Worm (Caenorhabditis elegans) whole organism, L1 larva: ENCODE results near the gene magu-2.
A peak's percentile ranks its signal among the peaks of the same experiment; 100 is the strongest.

Experiments
- aly-2 ChIP-seq: fragments of 150-350 bp; optimal IDR thresholded peaks from 2 replicates; lab custom pipeline; 2014; ENCODE audit warnings: missing biosample characterization, missing genetic modification characterization
- ama-1 ChIP-seq: fragments of 150-350 bp; optimal IDR thresholded peaks from 2 replicates; lab custom pipeline; 2014
- ceh-8 ChIP-seq: fragments of 200-800 bp; sonication (Bioruptor generic); optimal IDR thresholded peaks from 2 replicates; lab custom pipeline; 2018; ENCODE audit warnings: mild to moderate bottlenecking, missing genetic modification characterization, moderate library complexity, missing compliant biosample characterization
- ceh-90 ChIP-seq: sonication (generic microtip); optimal IDR thresholded peaks from 2 replicates; lab custom pipeline; 2016; ENCODE audit warnings: missing genetic modification characterization, missing compliant biosample characterization
- ces-1 ChIP-seq: fragments of 150-350 bp; optimal IDR thresholded peaks from 2 replicates; lab custom pipeline; 2014; ENCODE audit warnings: missing biosample characterization, missing genetic modification reagents, missing genetic modification characterization
- dpl-1 ChIP-seq, 3 experiments: fragments of 150-350 bp in 2 of 3; sonication (generic microtip) in 1 of 3; optimal IDR thresholded peaks; 2 replicates each; lab custom pipeline; 2014 to 2017; ENCODE audit warnings: missing biosample characterization in 3 of 3, missing genetic modification characterization in 3 of 3, missing genetic modification reagents in 3 of 3
- efl-1 ChIP-seq, 4 experiments: fragments of 150-350 bp; optimal IDR thresholded peaks in 3 of 4; peaks in 1 of 4; 1 replicate in 1 of 4; 2 replicates in 3 of 4; lab custom pipeline; 2014; ENCODE audit warnings: missing biosample characterization in 2 of 4, missing genetic modification characterization in 2 of 4, missing genetic modification reagents in 2 of 4
- elt-2 ChIP-seq: sonication (generic microtip); optimal IDR thresholded peaks from 2 replicates; lab custom pipeline; 2016; ENCODE audit warnings: missing genetic modification characterization, mild to moderate bottlenecking, inconsistent platforms, missing compliant biosample characterization, missing genetic modification reagents
- elt-3 ChIP-seq, 6 experiments: fragments of 150-350 bp in 1 of 6; sonication (generic microtip); optimal IDR thresholded peaks; 2 replicates each; lab custom pipeline; 2017 to 2018; ENCODE audit warnings: missing biosample characterization in 6 of 6, missing genetic modification characterization in 6 of 6, inconsistent platforms in 1 of 6
- fkh-8 ChIP-seq: sonication (generic microtip); optimal IDR thresholded peaks from 2 replicates; lab custom pipeline; 2016; ENCODE audit warnings: mild to moderate bottlenecking, missing genetic modification characterization, missing compliant biosample characterization
- grh-1 ChIP-seq: fragments of 200-800 bp; sonication (Bioruptor generic); IDR thresholded peaks from 2 replicates; pipeline ENCODE4 v1.3.6; 2022; ENCODE audit warnings: missing genetic modification reagents, missing genetic modification characterization, missing compliant biosample characterization
- hlh-4 ChIP-seq: sonication (generic microtip); optimal IDR thresholded peaks from 2 replicates; lab custom pipeline; 2016; ENCODE audit warnings: mild to moderate bottlenecking, missing genetic modification characterization, missing compliant biosample characterization
- hpl-2 ChIP-seq: fragments of 150-350 bp; optimal IDR thresholded peaks from 2 replicates; lab custom pipeline; 2014; ENCODE audit warnings: missing biosample characterization, missing genetic modification reagents, missing genetic modification characterization
- irx-1 ChIP-seq: sonication (generic microtip); optimal IDR thresholded peaks from 2 replicates; lab custom pipeline; 2016; ENCODE audit warnings: missing genetic modification characterization, missing compliant biosample characterization
- isw-1 ChIP-seq: fragments of 200-800 bp; sonication (Bioruptor generic); IDR thresholded peaks from 2 replicates; pipeline ENCODE4 v1.3.6; 2022; ENCODE audit warnings: missing genetic modification characterization, missing compliant biosample characterization
- jun-1 ChIP-seq: fragments of 150-350 bp; optimal IDR thresholded peaks from 2 replicates; lab custom pipeline; 2014; ENCODE audit warnings: missing biosample characterization, missing genetic modification reagents, missing genetic modification characterization
- lin-13 ChIP-seq: fragments of 150-350 bp; optimal IDR thresholded peaks from 2 replicates; lab custom pipeline; 2014; ENCODE audit warnings: missing biosample characterization, missing genetic modification reagents, missing genetic modification characterization
- lin-39 ChIP-seq: fragments of 150-350 bp; optimal IDR thresholded peaks from 2 replicates; lab custom pipeline; 2014; ENCODE audit warnings: missing biosample characterization, missing genetic modification reagents, missing genetic modification characterization
- mab-9 ChIP-seq: fragments of 200-800 bp; sonication (Bioruptor generic); IDR thresholded peaks from 2 replicates; pipeline ENCODE4 v1.3.6; 2022; ENCODE audit warnings: missing genetic modification reagents, missing genetic modification characterization, missing compliant biosample characterization
- nhr-11 ChIP-seq: fragments of 150-350 bp; optimal IDR thresholded peaks from 2 replicates; lab custom pipeline; 2014; ENCODE audit warnings: missing biosample characterization, missing genetic modification characterization
- nhr-12 ChIP-seq: sonication (generic microtip); optimal IDR thresholded peaks from 2 replicates; lab custom pipeline; 2017; ENCODE audit warnings: missing biosample characterization, missing genetic modification characterization
- nhr-20 ChIP-seq: sonication (generic microtip); optimal IDR thresholded peaks from 2 replicates; lab custom pipeline; 2016; ENCODE audit warnings: mild to moderate bottlenecking, missing genetic modification characterization, missing compliant biosample characterization
- nhr-237 ChIP-seq: fragments of 150-350 bp; optimal IDR thresholded peaks from 2 replicates; lab custom pipeline; 2014; ENCODE audit warnings: missing biosample characterization, missing genetic modification characterization
- nhr-47 ChIP-seq: sonication (generic microtip); optimal IDR thresholded peaks from 2 replicates; lab custom pipeline; 2016; ENCODE audit warnings: mild to moderate bottlenecking, missing genetic modification characterization, moderate library complexity, missing compliant biosample characterization
- nhr-71 ChIP-seq: sonication (generic microtip); optimal IDR thresholded peaks from 2 replicates; lab custom pipeline; 2016; ENCODE audit warnings: mild to moderate bottlenecking, missing genetic modification characterization, moderate library complexity, missing compliant biosample characterization
- nhr-77 ChIP-seq: fragments of 150-350 bp; optimal IDR thresholded peaks from 2 replicates; lab custom pipeline; 2014; ENCODE audit warnings: missing biosample characterization, missing genetic modification characterization
- nhr-84 ChIP-seq: sonication (generic microtip); optimal IDR thresholded peaks from 2 replicates; lab custom pipeline; 2017; ENCODE audit warnings: missing biosample characterization, missing genetic modification characterization
- nhr-85 ChIP-seq: sonication (generic microtip); peaks from one replicate; lab custom pipeline; 2016; ENCODE audit warnings: missing genetic modification characterization, inconsistent platforms, missing compliant biosample characterization
- pax-3 ChIP-seq: fragments of 200-800 bp; sonication (Bioruptor generic); optimal IDR thresholded peaks from 2 replicates; lab custom pipeline; 2018; ENCODE audit warnings: mild to moderate bottlenecking, missing genetic modification characterization, moderate library complexity, missing compliant biosample characterization
- rnt-1 ChIP-seq: sonication (generic microtip); optimal IDR thresholded peaks from 2 replicates; lab custom pipeline; 2016; ENCODE audit warnings: mild to moderate bottlenecking, missing genetic modification characterization, moderate library complexity, missing compliant biosample characterization
- skn-1 ChIP-seq: fragments of 150-350 bp; optimal IDR thresholded peaks from 2 replicates; lab custom pipeline; 2014; ENCODE audit warnings: missing biosample characterization, missing genetic modification characterization
- snpc-4 ChIP-seq: fragments of 150-350 bp; optimal IDR thresholded peaks from 2 replicates; lab custom pipeline; 2014; ENCODE audit warnings: missing biosample characterization, missing genetic modification characterization
- snu-23 ChIP-seq: sonication (generic microtip); optimal IDR thresholded peaks from 2 replicates; lab custom pipeline; 2016; ENCODE audit warnings: missing genetic modification characterization, missing compliant biosample characterization
- sox-4 ChIP-seq: sonication (generic microtip); optimal IDR thresholded peaks from 2 replicates; lab custom pipeline; 2016; ENCODE audit warnings: missing genetic modification characterization, missing compliant biosample characterization
- swsn-7 ChIP-seq: sonication (generic microtip); optimal IDR thresholded peaks from 2 replicates; lab custom pipeline; 2016; ENCODE audit warnings: missing genetic modification characterization, missing compliant biosample characterization
- tbx-2 ChIP-seq: sonication (generic microtip); optimal IDR thresholded peaks from 2 replicates; lab custom pipeline; 2016; ENCODE audit warnings: missing genetic modification characterization, missing compliant biosample characterization
- unc-130 ChIP-seq: fragments of 150-350 bp; optimal IDR thresholded peaks from 2 replicates; lab custom pipeline; 2017; ENCODE audit warnings: missing biosample characterization, missing genetic modification characterization, inconsistent platforms
- unc-62 ChIP-seq: fragments of 150-350 bp; optimal IDR thresholded peaks from 2 replicates; lab custom pipeline; 2014; ENCODE audit warnings: missing biosample characterization, missing genetic modification reagents, missing genetic modification characterization
- unc-86 ChIP-seq: sonication (generic microtip); optimal IDR thresholded peaks from 2 replicates; lab custom pipeline; 2016; ENCODE audit warnings: missing genetic modification characterization, missing compliant biosample characterization
- unc-98 ChIP-seq: fragments of 200-800 bp; sonication (Bioruptor generic); IDR thresholded peaks from 2 replicates; pipeline ENCODE4 v1.3.6; 2022; ENCODE audit warnings: missing genetic modification characterization, missing compliant biosample characterization
- vab-15 ChIP-seq: sonication (generic microtip); optimal IDR thresholded peaks from 2 replicates; lab custom pipeline; 2017; ENCODE audit warnings: missing genotype, mild to moderate bottlenecking, missing genetic modification characterization, missing compliant biosample characterization
- zip-4 ChIP-seq: fragments of 200-800 bp; sonication (Bioruptor generic); optimal IDR thresholded peaks from 2 replicates; lab custom pipeline; 2018; ENCODE audit warnings: mild to moderate bottlenecking, missing genetic modification characterization, moderate library complexity, missing compliant biosample characterization
- ztf-11 ChIP-seq, 2 experiments: sonication (generic microtip); optimal IDR thresholded peaks; 2 replicates each; lab custom pipeline; 2016 to 2017; ENCODE audit warnings: missing genetic modification characterization in 2 of 2, missing biosample characterization in 1 of 2, missing compliant biosample characterization in 1 of 2

The magu-2 gene

ce11 chrV:8768481-8768959, 32.3 kb downstream of the magu-2 start, which contains the start of gene B0507.3 (continued):
- TF ChIP-seq aly-2: no peak
- no peak for TF ChIP-seq ces-1
- peak; percentile 13 for TF ChIP-seq pax-3 (tag; lab: Kevin White, UChicago)
- no peak for TF ChIP-seq ama-1 (lab: Kevin White, UChicago)
- no peak for TF ChIP-seq hpl-2
- no peak for TF ChIP-seq elt-3 (tag; optimal IDR thresholded peaks at IDR 0.05; lab: Kevin White, UChicago)
- no peak for TF ChIP-seq nhr-12
- no peak for TF ChIP-seq zip-4 (GFP tag; lab: Kevin White, UChicago)
- no peak for TF ChIP-seq snpc-4 (tag; lab: Kevin White, UChicago)
- no peak for TF ChIP-seq unc-98 (GFP tag; lab: Robert Waterston, UW)
- no peak for TF ChIP-seq nhr-47 (tag; lab: Kevin White, UChicago)
- TF ChIP-seq mab-9 (GFP tag; lab: Robert Waterston, UW): no peak
- no peak for TF ChIP-seq sox-4 (tag; lab: Kevin White, UChicago)
- peak; percentile 15 for TF ChIP-seq nhr-20
- TF ChIP-seq unc-86 (tag; lab: Kevin White, UChicago): no peak
- TF ChIP-seq tbx-2 (tag; lab: Kevin White, UChicago): no peak
- peak; percentile 76 for TF ChIP-seq jun-1
- peak; percentile 100 for TF ChIP-seq elt-2 (tag; lab: Kevin White, UChicago)
- no peak for TF ChIP-seq nhr-77 (tag; lab: Kevin White, UChicago)
- no peak for TF ChIP-seq dpl-1 (GFP tag; optimal IDR thresholded peaks at IDR 0.05; lab: Kevin White, UChicago)
- no peak for TF ChIP-seq vab-15 (tag; lab: Kevin White, UChicago)
- no peak for TF ChIP-seq unc-62 (GFP tag; lab: Kevin White, UChicago)
- TF ChIP-seq nhr-11 (tag; lab: Kevin White, UChicago): no peak
- no peak for TF ChIP-seq irx-1
- no peak for TF ChIP-seq nhr-84
- TF ChIP-seq lin-39 (tag; lab: Kevin White, UChicago): no peak
- TF ChIP-seq ztf-11 (tag; optimal IDR thresholded peaks at IDR 0.05; lab: Kevin White, UChicago): no peak
- no peak for TF ChIP-seq lin-13 (GFP tag; lab: Kevin White, UChicago)
- TF ChIP-seq swsn-7 (tag; lab: Kevin White, UChicago): no peak
- TF ChIP-seq snu-23 (GFP tag; lab: Kevin White, UChicago): no peak
- TF ChIP-seq isw-1 (GFP tag; lab: Robert Waterston, UW): no peak
- TF ChIP-seq unc-130 (tag; lab: Kevin White, UChicago): no peak
- no peak for TF ChIP-seq ceh-8
- TF ChIP-seq nhr-71 (tag; lab: Kevin White, UChicago): peak; percentile 29
- TF ChIP-seq grh-1 (GFP tag; lab: Robert Waterston, UW): no peak
- no peak for TF ChIP-seq hlh-4 (tag; lab: Kevin White, UChicago)
- TF ChIP-seq ceh-90 (tag; lab: Kevin White, UChicago): no peak
- TF ChIP-seq skn-1 (tag; lab: Kevin White, UChicago): no peak
- TF ChIP-seq nhr-237 (tag; lab: Kevin White, UChicago): no peak
- no peak for TF ChIP-seq nhr-85 (tag; lab: Kevin White, UChicago)
- no peak for TF ChIP-seq rnt-1 (tag; lab: Kevin White, UChicago)

ce11 chrV:8767493-8767892, 33.3 kb downstream of the magu-2 start:
- TF ChIP-seq fkh-8 (no peak), elt-2 (tag; lab: Kevin White, UChicago) (peak; percentile 91)

DNA sequence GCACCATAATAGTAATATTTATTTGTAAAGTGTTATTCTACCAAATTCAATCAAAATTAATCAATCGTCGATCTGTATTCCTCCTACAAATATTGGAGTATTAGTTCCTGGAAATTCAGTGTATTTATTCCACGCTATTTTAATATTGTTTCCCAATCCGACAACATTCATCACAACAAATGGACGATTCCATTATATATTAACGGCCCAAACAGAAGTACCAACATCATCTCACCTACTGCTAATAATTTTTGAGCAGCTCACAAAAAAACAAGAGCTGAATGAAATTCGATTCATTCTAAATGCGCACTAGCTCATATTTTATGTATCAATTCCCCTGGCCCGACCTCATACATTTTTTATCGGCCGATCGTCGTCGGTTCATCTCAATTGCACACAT, 33.8 kb downstream of the magu-2 start:
- TF ChIP-seq ceh-90 (tag; lab: Kevin White, UChicago) (no peak), unc-86 (tag; lab: Kevin White, UChicago) (peak; percentile 49), efl-1 (optimal IDR thresholded peaks at IDR 0.05; lab: Kevin White, UChicago) (no peak), efl-1 (GFP tag; optimal IDR thresholded peaks at IDR 0.05 in 1 of 2; lab: Kevin White, UChicago) (peak in 1 of 2 experiments; percentile 7)
